Worm (Caenorhabditis elegans) whole organism, L1 larva: ENCODE data around the gene ugt-50.

Experiments used
- C04F5.9 ChIP-seq: sonication (generic microtip); optimal IDR thresholded peaks from 2 replicates; lab custom pipeline; 2016; ENCODE audit warnings: missing genetic modification characterization, missing compliant biosample characterization
- aly-2 ChIP-seq: fragments of 150-350 bp; optimal IDR thresholded peaks from 2 replicates; lab custom pipeline; 2014; ENCODE audit warnings: missing biosample characterization, missing genetic modification characterization
- blmp-1 ChIP-seq: fragments of 150-350 bp; optimal IDR thresholded peaks from 2 replicates; lab custom pipeline; 2014; ENCODE audit warnings: missing biosample characterization, missing genetic modification characterization
- ceh-63 ChIP-seq: fragments of 200-800 bp; sonication (Bioruptor generic); optimal IDR thresholded peaks from 2 replicates; lab custom pipeline; 2018; ENCODE audit warnings: mild to moderate bottlenecking, missing genetic modification characterization, missing compliant biosample characterization
- ceh-8 ChIP-seq: fragments of 200-800 bp; sonication (Bioruptor generic); optimal IDR thresholded peaks from 2 replicates; lab custom pipeline; 2018; ENCODE audit warnings: mild to moderate bottlenecking, missing genetic modification characterization, moderate library complexity, missing compliant biosample characterization
- ceh-88 ChIP-seq: fragments of 200-800 bp; sonication (Bioruptor generic); IDR thresholded peaks from 2 replicates; pipeline ENCODE4 v1.3.6; 2022; ENCODE audit warnings: missing genetic modification characterization, missing compliant biosample characterization
- ceh-90 ChIP-seq: sonication (generic microtip); optimal IDR thresholded peaks from 2 replicates; lab custom pipeline; 2016; ENCODE audit warnings: missing genetic modification characterization, missing compliant biosample characterization
- ces-1 ChIP-seq: fragments of 150-350 bp; optimal IDR thresholded peaks from 2 replicates; lab custom pipeline; 2014; ENCODE audit warnings: missing biosample characterization, missing genetic modification reagents, missing genetic modification characterization
- dpl-1 ChIP-seq, 3 experiments: fragments of 150-350 bp in 2 of 3; sonication (generic microtip) in 1 of 3; optimal IDR thresholded peaks; 2 replicates each; lab custom pipeline; 2014 to 2017; ENCODE audit warnings: missing biosample characterization in 3 of 3, missing genetic modification characterization in 3 of 3, missing genetic modification reagents in 3 of 3
- dsc-1 ChIP-seq: sonication (generic microtip); optimal IDR thresholded peaks from 2 replicates; lab custom pipeline; 2016; ENCODE audit warnings: mild to moderate bottlenecking, missing genetic modification characterization, missing compliant biosample characterization
- efl-1 ChIP-seq, 4 experiments: fragments of 150-350 bp; optimal IDR thresholded peaks in 3 of 4; peaks in 1 of 4; 1 replicate in 1 of 4; 2 replicates in 3 of 4; lab custom pipeline; 2014; ENCODE audit warnings: missing biosample characterization in 2 of 4, missing genetic modification characterization in 2 of 4, missing genetic modification reagents in 2 of 4
- egl-13 ChIP-seq: sonication (generic microtip); optimal IDR thresholded peaks from 2 replicates; lab custom pipeline; 2016; ENCODE audit warnings: missing genotype, missing genetic modification reagents, missing genetic modification characterization, missing compliant biosample characterization
- egl-27 ChIP-seq, 2 experiments: fragments of 150-350 bp in 1 of 2; sonication (generic microtip); optimal IDR thresholded peaks; 3 replicates each; lab custom pipeline; 2017 to 2018; ENCODE audit warnings: missing biosample characterization in 2 of 2, missing genetic modification characterization in 2 of 2, missing genetic modification reagents in 2 of 2
- elt-2 ChIP-seq: sonication (generic microtip); optimal IDR thresholded peaks from 2 replicates; lab custom pipeline; 2016; ENCODE audit warnings: missing genetic modification characterization, mild to moderate bottlenecking, inconsistent platforms, missing compliant biosample characterization, missing genetic modification reagents
- fkh-8 ChIP-seq: sonication (generic microtip); optimal IDR thresholded peaks from 2 replicates; lab custom pipeline; 2016; ENCODE audit warnings: mild to moderate bottlenecking, missing genetic modification characterization, missing compliant biosample characterization
- fos-1 ChIP-seq: fragments of 150-350 bp; optimal IDR thresholded peaks from 2 replicates; lab custom pipeline; 2014; ENCODE audit warnings: missing biosample characterization, missing genetic modification characterization
- hpl-2 ChIP-seq: fragments of 150-350 bp; optimal IDR thresholded peaks from 2 replicates; lab custom pipeline; 2014; ENCODE audit warnings: missing biosample characterization, missing genetic modification reagents, missing genetic modification characterization
- jun-1 ChIP-seq: fragments of 150-350 bp; optimal IDR thresholded peaks from 2 replicates; lab custom pipeline; 2014; ENCODE audit warnings: missing biosample characterization, missing genetic modification reagents, missing genetic modification characterization
- lin-39 ChIP-seq: fragments of 150-350 bp; optimal IDR thresholded peaks from 2 replicates; lab custom pipeline; 2014; ENCODE audit warnings: missing biosample characterization, missing genetic modification reagents, missing genetic modification characterization
- lir-3 ChIP-seq: sonication (generic microtip); optimal IDR thresholded peaks from 2 replicates; lab custom pipeline; 2016; ENCODE audit warnings: mild to moderate bottlenecking, missing genetic modification characterization, moderate library complexity, missing compliant biosample characterization; ENCODE audit not compliant: poor library complexity
- lsy-2 ChIP-seq, 2 experiments: fragments of 150-350 bp; optimal IDR thresholded peaks; 2 replicates each; lab custom pipeline; 2014; ENCODE audit warnings: missing biosample characterization in 2 of 2, missing genetic modification characterization in 2 of 2
- mep-1 ChIP-seq: fragments of 150-350 bp; optimal IDR thresholded peaks from 2 replicates; lab custom pipeline; 2014; ENCODE audit warnings: missing biosample characterization, missing genetic modification characterization
- nhr-19 ChIP-seq: fragments of 200-800 bp; sonication (Bioruptor generic); conservative IDR thresholded peaks from 2 replicates; pipeline ENCODE4 v1.3.6; 2022; ENCODE audit warnings: missing genetic modification characterization, missing compliant biosample characterization
- nhr-20 ChIP-seq: sonication (generic microtip); optimal IDR thresholded peaks from 2 replicates; lab custom pipeline; 2016; ENCODE audit warnings: mild to moderate bottlenecking, missing genetic modification characterization, missing compliant biosample characterization
- nhr-237 ChIP-seq: fragments of 150-350 bp; optimal IDR thresholded peaks from 2 replicates; lab custom pipeline; 2014; ENCODE audit warnings: missing biosample characterization, missing genetic modification characterization
- nhr-47 ChIP-seq: sonication (generic microtip); optimal IDR thresholded peaks from 2 replicates; lab custom pipeline; 2016; ENCODE audit warnings: mild to moderate bottlenecking, missing genetic modification characterization, moderate library complexity, missing compliant biosample characterization
- nhr-71 ChIP-seq: sonication (generic microtip); optimal IDR thresholded peaks from 2 replicates; lab custom pipeline; 2016; ENCODE audit warnings: mild to moderate bottlenecking, missing genetic modification characterization, moderate library complexity, missing compliant biosample characterization
- nhr-90 ChIP-seq: sonication (generic microtip); optimal IDR thresholded peaks from 2 replicates; lab custom pipeline; 2016; ENCODE audit warnings: mild to moderate bottlenecking, missing genetic modification characterization, missing compliant biosample characterization; ENCODE audit not compliant: poor library complexity
- pag-3 ChIP-seq: sonication (generic microtip); optimal IDR thresholded peaks from 2 replicates; lab custom pipeline; 2017; ENCODE audit warnings: missing genetic modification characterization, mild to moderate bottlenecking, missing compliant biosample characterization, antibody characterized with exemption, borderline replicate concordance; ENCODE audit not compliant: insufficient read depth
- pax-3 ChIP-seq: fragments of 200-800 bp; sonication (Bioruptor generic); optimal IDR thresholded peaks from 2 replicates; lab custom pipeline; 2018; ENCODE audit warnings: mild to moderate bottlenecking, missing genetic modification characterization, moderate library complexity, missing compliant biosample characterization
- pqm-1 ChIP-seq: sonication (generic microtip); optimal IDR thresholded peaks from 3 replicates; lab custom pipeline; 2017; ENCODE audit warnings: missing biosample characterization, missing genetic modification characterization
- rnt-1 ChIP-seq: sonication (generic microtip); optimal IDR thresholded peaks from 2 replicates; lab custom pipeline; 2016; ENCODE audit warnings: mild to moderate bottlenecking, missing genetic modification characterization, moderate library complexity, missing compliant biosample characterization
- unc-30 ChIP-seq: sonication (generic microtip); optimal IDR thresholded peaks from 2 replicates; lab custom pipeline; 2017; ENCODE audit warnings: missing biosample characterization, missing genetic modification characterization
- unc-62 ChIP-seq: fragments of 150-350 bp; optimal IDR thresholded peaks from 2 replicates; lab custom pipeline; 2014; ENCODE audit warnings: missing biosample characterization, missing genetic modification reagents, missing genetic modification characterization
- zip-4 ChIP-seq: fragments of 200-800 bp; sonication (Bioruptor generic); optimal IDR thresholded peaks from 2 replicates; lab custom pipeline; 2018; ENCODE audit warnings: mild to moderate bottlenecking, missing genetic modification characterization, moderate library complexity, missing compliant biosample characterization
- ztf-4 ChIP-seq: fragments of 150-350 bp; optimal IDR thresholded peaks from 2 replicates; lab custom pipeline; 2014; ENCODE audit warnings: missing biosample characterization, missing genetic modification characterization

The ugt-50 gene

ce11 chrX:12701963-12702362 lies 10.6 kb downstream of the ugt-50 start, which contains the start of gene nhr-214:
Gene nhr-214 (minus strand): TSS chrX:12702063.
- TF ChIP-seq ztf-4 (tag; lab: Kevin White, UChicago) (no peak), zip-4 (no peak), lin-39 (tag; lab: Kevin White, UChicago) (no peak), ceh-90 (tag; lab: Kevin White, UChicago) (no peak), fos-1 (tag; lab: Kevin White, UChicago) (no peak), nhr-19 (GFP tag; lab: Robert Waterston, UW) (no peak), unc-30 (tag; lab: Kevin White, UChicago) (no peak), efl-1 (optimal IDR thresholded peaks at IDR 0.05; lab: Kevin White, UChicago) (no peak), efl-1 (GFP tag; optimal IDR thresholded peaks at IDR 0.05 in 1 of 2; lab: Kevin White, UChicago) (no peak), dpl-1 (GFP tag; optimal IDR thresholded peaks at IDR 0.05; lab: Kevin White, UChicago) (no peak), nhr-71 (no peak), pqm-1 (tag; lab: Kevin White, UChicago) (no peak), ceh-63 (GFP tag; lab: Kevin White, UChicago) (no peak)
- TF ChIP-seq, all 84 proteins: peak for 0

- TF ChIP-seq egl-27 (tag; optimal IDR thresholded peaks at IDR 0.05; lab: Kevin White, UChicago) (no peak), dsc-1 (tag; lab: Kevin White, UChicago) (peak; percentile 86), lsy-2 (tag; optimal IDR thresholded peaks at IDR 0.05; lab: Kevin White, UChicago) (peak in 1 of 2 experiments; percentile 11), nhr-71 (peak; percentile 62), lir-3 (tag; lab: Kevin White, UChicago) (no peak), egl-13 (tag; lab: Kevin White, UChicago) (peak; percentile 41), ceh-8 (GFP tag; lab: Kevin White, UChicago) (peak; percentile 28), blmp-1 (no peak), nhr-20 (tag; lab: Kevin White, UChicago) (peak; percentile 1), ces-1 (GFP tag; lab: Kevin White, UChicago) (no peak), jun-1 (tag; lab: Kevin White, UChicago) (no peak), fkh-8 (tag; lab: Kevin White, UChicago) (peak; percentile 79), aly-2 (tag; lab: Kevin White, UChicago) (no peak), nhr-47 (tag; lab: Kevin White, UChicago) (peak; percentile 58)
These were observed 11.3 kb downstream of the ugt-50 start for ce11 chrX:12702713-12703112.

ce11 chrX:12704721-12705120 lies 13.3 kb downstream of the ugt-50 start, which contains the start of gene nhr-272:
Gene nhr-272 (minus strand): TSS chrX:12704821.
- TF ChIP-seq blmp-1, result no peak
- no peak for TF ChIP-seq nhr-90 (tag; lab: Kevin White, UChicago)
- TF ChIP-seq mep-1 (tag; lab: Kevin White, UChicago), result no peak
- no peak for TF ChIP-seq C04F5.9 (tag; lab: Kevin White, UChicago)
- TF ChIP-seq nhr-237 (tag; lab: Kevin White, UChicago), result no peak
- TF ChIP-seq ceh-88, result no peak
- no peak for TF ChIP-seq pax-3
- no peak for TF ChIP-seq pqm-1 (tag; lab: Kevin White, UChicago)
- TF ChIP-seq pag-3 (tag; lab: Kevin White, UChicago), result no peak
- TF ChIP-seq hpl-2 (GFP tag; lab: Kevin White, UChicago), result no peak
- no peak for TF ChIP-seq jun-1 (tag; lab: Kevin White, UChicago)
- no peak for TF ChIP-seq unc-62
- TF ChIP-seq rnt-1 (tag; lab: Kevin White, UChicago), result no peak
- TF ChIP-seq nhr-20 (tag; lab: Kevin White, UChicago), result no peak
- TF ChIP-seq ceh-8 (GFP tag; lab: Kevin White, UChicago), result no peak
- TF ChIP-seq elt-2 (tag; lab: Kevin White, UChicago), result no peak
- TF ChIP-seq nhr-71, result no peak
